Fruit fly (Drosophila melanogaster): ENCODE measurements around the gene Grip.

Grip gene

DNA sequence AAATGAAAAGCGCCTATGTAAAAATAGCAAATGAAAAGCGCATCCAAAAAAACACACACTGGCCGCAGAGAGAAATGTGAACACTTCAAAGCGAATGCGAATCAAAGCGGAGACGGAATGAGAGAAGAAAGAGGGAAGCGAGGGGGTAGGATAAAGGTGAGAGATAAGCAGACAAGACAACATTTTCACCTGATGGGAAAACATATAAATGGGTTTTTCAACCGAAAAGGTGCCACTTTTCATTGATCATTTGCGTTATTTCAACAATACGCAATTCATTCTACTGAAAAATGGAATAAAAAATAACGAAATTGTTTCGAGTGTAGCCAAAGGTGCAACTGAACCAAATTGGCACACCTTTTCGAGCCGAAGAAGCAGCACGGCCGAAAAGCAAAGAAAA, 11.0 kb downstream of the Grip start (continued):
- TF ChIP-seq hb (GFP tag; IDR thresholded peaks at IDR 0.05; ENCODE audit: partially characterized antibody) (no peak), CG16813 (GFP tag; IDR thresholded peaks at IDR 0.05; ENCODE audit: partially characterized antibody) (no peak), Dll (GFP tag; IDR thresholded peaks at IDR 0.05; ENCODE audit: partially characterized antibody) (no peak), CG5180 (GFP tag; optimal IDR thresholded peaks at IDR 0.05) (no peak), psq (GFP tag; optimal IDR thresholded peaks at IDR 0.05) (peak; percentile 6), oc (tag; optimal IDR thresholded peaks at IDR 0.05) (no peak), CG33213 (GFP tag; optimal IDR thresholded peaks at IDR 0.05) (no peak), otp (GFP tag; IDR thresholded peaks at IDR 0.05) (no peak), Hr3 (GFP tag; optimal IDR thresholded peaks at IDR 0.05) (no peak), zf30C (GFP tag; optimal IDR thresholded peaks at IDR 0.05) (no peak), jumu (GFP tag; optimal IDR thresholded peaks at IDR 0.05) (no peak), CG6272 (GFP tag; IDR thresholded peaks at IDR 0.05) (no peak), Sox100B (GFP tag; optimal IDR thresholded peaks at IDR 0.05) (no peak), sisA (GFP tag; IDR thresholded peaks at IDR 0.05) (no peak), her (GFP tag; optimal IDR thresholded peaks at IDR 0.05) (no peak), CG15696 (tag; optimal IDR thresholded peaks at IDR 0.05) (no peak), jigr1 (GFP tag; IDR thresholded peaks at IDR 0.05) (no peak), Oaz (GFP tag; IDR thresholded peaks at IDR 0.05) (no peak), Nf-YB (GFP tag; optimal IDR thresholded peaks at IDR 0.05) (no peak), CG2129 (GFP tag; IDR thresholded peaks at IDR 0.05; ENCODE audit: partially characterized antibody) (no peak), CG13123 (GFP tag; optimal IDR thresholded peaks at IDR 0.05) (no peak), shn (GFP tag; optimal IDR thresholded peaks at IDR 0.05) (no peak), row (GFP tag; IDR thresholded peaks at IDR 0.05) (peak; percentile 35; the same call in 1 of the 3 replicates), ab (GFP tag; optimal IDR thresholded peaks at IDR 0.05) (no peak), CG5953 (GFP tag; IDR thresholded peaks at IDR 0.05) (no peak), CG10321 (GFP tag; IDR thresholded peaks at IDR 0.05) (no peak), tup (GFP tag; optimal IDR thresholded peaks at IDR 0.05) (no peak), H2.0 (GFP tag; IDR thresholded peaks at IDR 0.05) (0 out of 2 replicates have a peak, but pooled peaks have one; percentile 22), CG34224 (GFP tag; IDR thresholded peaks at IDR 0.05; ENCODE audit: partially characterized antibody) (no peak), corto (GFP tag; optimal IDR thresholded peaks at IDR 0.05) (no peak), CG8281 (tag; optimal IDR thresholded peaks at IDR 0.05) (no peak), usp (GFP tag; optimal IDR thresholded peaks at IDR 0.05) (no peak), exex (tag; optimal IDR thresholded peaks at IDR 0.05) (no peak), Ssrp (tag; optimal IDR thresholded peaks at IDR 0.05) (no peak), CG13424 (tag; optimal IDR thresholded peaks at IDR 0.05) (peak; percentile 23), unpg (GFP tag; optimal IDR thresholded peaks at IDR 0.05) (no peak), CTCF (GFP tag; optimal IDR thresholded peaks at IDR 0.05) (no peak), BEAF-32 (GFP tag; optimal IDR thresholded peaks at IDR 0.05) (no peak), CG17568 (GFP tag; optimal IDR thresholded peaks at IDR 0.05) (no peak), gsb (GFP tag; IDR thresholded peaks at IDR 0.05) (no peak), crol (GFP tag; IDR thresholded peaks at IDR 0.05) (0 out of 2 replicates have a peak, but pooled peaks have one; percentile 10), CG11504 (tag; optimal IDR thresholded peaks at IDR 0.05) (peak; percentile 31), Meics (GFP tag; optimal IDR thresholded peaks at IDR 0.05) (peak; percentile 18), CG7357 (GFP tag; IDR thresholded peaks at IDR 0.05) (no peak), CG18599 (GFP tag; optimal IDR thresholded peaks at IDR 0.05) (peak; percentile 0), CG8944 (GFP tag; optimal IDR thresholded peaks at IDR 0.05) (peak; percentile 2), Kr (GFP tag; optimal IDR thresholded peaks at IDR 0.05) (no peak), Six4 (GFP tag; optimal IDR thresholded peaks at IDR 0.05) (no peak), CG9817 (tag; optimal IDR thresholded peaks at IDR 0.05) (no peak), Awh (GFP tag; IDR thresholded peaks at IDR 0.05) (no peak), CG2202 (tag; optimal IDR thresholded peaks at IDR 0.05) (no peak), Sry-β (GFP tag; optimal IDR thresholded peaks at IDR 0.05) (no peak)
